Worm (Caenorhabditis elegans) whole organism, L4 larva: Measurements from ENCODE around the gene Y5H2A.4.
A peak's percentile ranks its signal among the peaks of the same experiment; 100 is the strongest.

Experiments
- F44E2.7 ChIP-seq: fragments of 200-800 bp; sonication (Bioruptor generic); IDR thresholded peaks from 2 replicates; pipeline ENCODE4 v2.1.2; 2022; ENCODE audit warnings: missing genetic modification characterization, missing compliant biosample characterization
- T20F7.1 ChIP-seq: fragments of 200-800 bp; sonication (Bioruptor generic); optimal IDR thresholded peaks from 2 replicates; lab custom pipeline; 2018; ENCODE audit warnings: mild to moderate bottlenecking, missing genetic modification characterization, missing compliant biosample characterization
- Y105C5A.15 ChIP-seq: fragments of 200-800 bp; sonication (Bioruptor generic); IDR thresholded peaks from 2 replicates; pipeline ENCODE4 v1.3.6; 2022; ENCODE audit warnings: missing genetic modification characterization, missing compliant biosample characterization
- aha-1 ChIP-seq: fragments of 150-350 bp; peaks from one replicate; lab custom pipeline; 2014; ENCODE audit warnings: missing biosample characterization, missing genetic modification characterization
- arid-1 ChIP-seq: fragments of 200-800 bp; sonication (Bioruptor generic); conservative IDR thresholded peaks from 2 replicates; pipeline ENCODE4 v1.3.6; 2022; ENCODE audit warnings: missing genetic modification reagents, missing genetic modification characterization, missing compliant biosample characterization
- attf-4 ChIP-seq: sonication (generic microtip); optimal IDR thresholded peaks from 3 replicates; lab custom pipeline; 2017; ENCODE audit warnings: missing biosample characterization, missing genetic modification characterization
- ceh-20 ChIP-seq: fragments of 200-800 bp; sonication (Bioruptor generic); IDR thresholded peaks from 2 replicates; pipeline ENCODE4 v1.3.6; 2022; ENCODE audit warnings: missing genetic modification reagents, missing genetic modification characterization, missing compliant biosample characterization
- ceh-44 ChIP-seq: fragments of 200-800 bp; sonication (Bioruptor generic); IDR thresholded peaks from 2 replicates; pipeline ENCODE4 v1.3.6; 2022; ENCODE audit warnings: missing genetic modification reagents, missing genetic modification characterization, missing compliant biosample characterization
- ceh-82 ChIP-seq: sonication (generic microtip); optimal IDR thresholded peaks from 2 replicates; lab custom pipeline; 2017; ENCODE audit warnings: missing biosample characterization, missing genetic modification characterization
- cey-2 ChIP-seq: sonication (generic microtip); optimal IDR thresholded peaks from 3 replicates; lab custom pipeline; 2017; ENCODE audit warnings: missing genetic modification characterization, mild to moderate bottlenecking, missing compliant biosample characterization, antibody characterized with exemption, borderline replicate concordance; ENCODE audit not compliant: insufficient read depth
- daf-12 ChIP-seq: fragments of 150-350 bp; optimal IDR thresholded peaks from 2 replicates; lab custom pipeline; 2014; ENCODE audit warnings: missing biosample characterization, missing genetic modification reagents, missing genetic modification characterization
- daf-19 ChIP-seq: fragments of 200-800 bp; sonication (Bioruptor generic); conservative IDR thresholded peaks from 2 replicates; pipeline ENCODE4 v1.3.6; 2022; ENCODE audit warnings: missing genetic modification characterization, missing compliant biosample characterization
- daf-8 ChIP-seq: fragments of 200-800 bp; sonication (Bioruptor generic); IDR thresholded peaks from 2 replicates; pipeline ENCODE4 v1.3.6; 2022; ENCODE audit warnings: missing genetic modification characterization, missing compliant biosample characterization
- dmd-6 ChIP-seq: fragments of 200-800 bp; sonication (Bioruptor generic); IDR thresholded peaks from 2 replicates; pipeline ENCODE4 v1.3.6; 2022; ENCODE audit warnings: missing genetic modification reagents, missing genetic modification characterization, missing compliant biosample characterization
- dpl-1 ChIP-seq: fragments of 150-350 bp; optimal IDR thresholded peaks from 2 replicates; lab custom pipeline; 2014; ENCODE audit warnings: missing biosample characterization, missing genetic modification reagents, missing genetic modification characterization
- dve-1 ChIP-seq: sonication (generic microtip); optimal IDR thresholded peaks from 2 replicates; lab custom pipeline; 2017; ENCODE audit warnings: antibody characterized with exemption, mild to moderate bottlenecking, missing genetic modification characterization, missing compliant biosample characterization; ENCODE audit not compliant: insufficient read depth
- egl-43 ChIP-seq: fragments of 200-800 bp; sonication (Bioruptor generic); IDR thresholded peaks from 2 replicates; pipeline ENCODE4 v1.3.6; 2022; ENCODE audit warnings: missing genetic modification reagents, missing genetic modification characterization, missing compliant biosample characterization
- gei-8 ChIP-seq: fragments of 200-800 bp; sonication (Bioruptor generic); optimal IDR thresholded peaks from 2 replicates; lab custom pipeline; 2018; ENCODE audit warnings: mild to moderate bottlenecking, missing genetic modification characterization, missing compliant biosample characterization
- hlh-30 ChIP-seq: sonication (generic microtip); optimal IDR thresholded peaks from 2 replicates; lab custom pipeline; 2017; ENCODE audit warnings: antibody characterized with exemption, mild to moderate bottlenecking, missing genetic modification characterization, missing compliant biosample characterization; ENCODE audit not compliant: insufficient read depth
- hmg-1.1 ChIP-seq: fragments of 200-800 bp; sonication (Bioruptor generic); IDR thresholded peaks from 2 replicates; pipeline ENCODE4 v1.3.6; 2022; ENCODE audit warnings: missing genetic modification reagents, missing genetic modification characterization, missing compliant biosample characterization
- jun-1 ChIP-seq: fragments of 150-350 bp; optimal IDR thresholded peaks from 2 replicates; lab custom pipeline; 2014; ENCODE audit warnings: missing biosample characterization, missing genetic modification reagents, missing genetic modification characterization
- lin-38 ChIP-seq: fragments of 200-800 bp; sonication (Bioruptor generic); IDR thresholded peaks from 2 replicates; pipeline ENCODE4 v1.3.6; 2022; ENCODE audit warnings: missing genetic modification reagents, missing genetic modification characterization, missing compliant biosample characterization
- lin-39 ChIP-seq: fragments of 150-350 bp; optimal IDR thresholded peaks from 2 replicates; lab custom pipeline; 2014; ENCODE audit warnings: missing biosample characterization, missing genetic modification reagents, missing genetic modification characterization
- lir-3 ChIP-seq: sonication (generic microtip); optimal IDR thresholded peaks from 2 replicates; lab custom pipeline; 2016; ENCODE audit warnings: mild to moderate bottlenecking, missing genetic modification characterization, missing compliant biosample characterization
- madf-9 ChIP-seq: fragments of 200-800 bp; sonication (Bioruptor generic); conservative IDR thresholded peaks from 2 replicates; pipeline ENCODE4 v1.3.6; 2022; ENCODE audit warnings: missing genetic modification reagents, missing genetic modification characterization, missing compliant biosample characterization
- mdt-29 ChIP-seq: fragments of 200-800 bp; sonication (Bioruptor generic); IDR thresholded peaks from 2 replicates; pipeline ENCODE4 v1.3.6; 2022; ENCODE audit warnings: missing genetic modification reagents, missing genetic modification characterization, missing compliant biosample characterization
- nhr-10 ChIP-seq: fragments of 150-350 bp; optimal IDR thresholded peaks from 2 replicates; lab custom pipeline; 2014; ENCODE audit warnings: missing biosample characterization, missing genetic modification characterization
- nhr-28 ChIP-seq: fragments of 150-350 bp; optimal IDR thresholded peaks from 2 replicates; lab custom pipeline; 2014; ENCODE audit warnings: missing biosample characterization, missing genetic modification characterization
- nhr-42 ChIP-seq: fragments of 200-800 bp; sonication (Bioruptor generic); IDR thresholded peaks from 2 replicates; pipeline ENCODE4 v1.3.6; 2022; ENCODE audit warnings: missing genetic modification characterization, missing compliant biosample characterization
- nhr-48 ChIP-seq: sonication (generic microtip); optimal IDR thresholded peaks from 2 replicates; lab custom pipeline; 2016; ENCODE audit warnings: mild to moderate bottlenecking, missing genetic modification characterization, missing compliant biosample characterization
- nhr-6 ChIP-seq: fragments of 150-350 bp; optimal IDR thresholded peaks from 2 replicates; lab custom pipeline; 2014; ENCODE audit warnings: missing biosample characterization, missing genetic modification characterization
- nhr-77 ChIP-seq: fragments of 150-350 bp; optimal IDR thresholded peaks from 2 replicates; lab custom pipeline; 2014; ENCODE audit warnings: missing biosample characterization, missing genetic modification characterization
- pha-4 ChIP-seq, 2 experiments: fragments of 150-350 bp in 1 of 2; fragments of 200-800 bp in 1 of 2; sonication (Bioruptor generic) in 1 of 2; IDR thresholded peaks in 1 of 2; optimal IDR thresholded peaks in 1 of 2; 2 replicates each; pipeline versions ENCODE4 v1.3.6 to Lab custom; 2014 to 2022; ENCODE audit warnings: missing genetic modification characterization in 2 of 2, missing genetic modification reagents in 2 of 2, missing biosample characterization in 1 of 2, missing compliant biosample characterization in 1 of 2
- pqm-1 ChIP-seq: sonication (generic microtip); optimal IDR thresholded peaks from 2 replicates; lab custom pipeline; 2017; ENCODE audit warnings: missing biosample characterization, missing genetic modification characterization
- rbr-2 ChIP-seq: sonication (generic microtip); optimal IDR thresholded peaks from 2 replicates; lab custom pipeline; 2016; ENCODE audit warnings: missing genotype, missing genetic modification characterization, missing compliant biosample characterization
- spr-3 ChIP-seq: fragments of 200-800 bp; sonication (Bioruptor generic); optimal IDR thresholded peaks from 2 replicates; lab custom pipeline; 2018; ENCODE audit warnings: mild to moderate bottlenecking, missing genetic modification characterization, missing compliant biosample characterization
- tra-1 ChIP-seq: fragments of 200-800 bp; sonication (Bioruptor generic); IDR thresholded peaks from 2 replicates; pipeline ENCODE4 v1.3.6; 2022; ENCODE audit warnings: missing genetic modification reagents, missing genetic modification characterization, missing compliant biosample characterization
- unc-39 ChIP-seq: sonication (generic microtip); optimal IDR thresholded peaks from 2 replicates; lab custom pipeline; 2017; ENCODE audit warnings: missing biosample characterization, missing genetic modification characterization
- unc-62 ChIP-seq, 3 experiments: fragments of 150-350 bp in 1 of 3; sonication (generic microtip); optimal IDR thresholded peaks in 2 of 3; peaks in 1 of 3; 1 replicate in 1 of 3; 2 replicates in 2 of 3; lab custom pipeline; 2014 to 2017; ENCODE audit warnings: missing biosample characterization in 3 of 3, missing genetic modification characterization in 3 of 3, missing genetic modification reagents in 3 of 3, missing genotype in 1 of 3
- zfp-3 ChIP-seq: fragments of 200-800 bp; sonication (Bioruptor generic); conservative IDR thresholded peaks from 2 replicates; pipeline ENCODE4 v1.3.6; 2022; ENCODE audit warnings: missing genetic modification reagents, missing genetic modification characterization, missing compliant biosample characterization

Gene Y5H2A.4

ce11 chrV:2271750-2272149, 2.4 kb downstream of the Y5H2A.4 start, which contains the start of gene Y5H2A.1:
TSS of gene Y5H2A.1 (minus strand) at chrV:2271850.
- no peak for TF ChIP-seq nhr-42 (GFP tag; lab: Robert Waterston, UW)

ce11 chrV:2266958-2267357, 7.2 kb downstream of the Y5H2A.4 start, which contains the start of gene nhr-275:
TSS of gene nhr-275 (minus strand) at chrV:2267058.
- TF ChIP-seq egl-43 (GFP tag; lab: Robert Waterston, UW) = no peak
- TF ChIP-seq rbr-2 = no peak
- TF ChIP-seq madf-9 (GFP tag; lab: Robert Waterston, UW) = no peak
- TF ChIP-seq attf-4 (tag; lab: Kevin White, UChicago) = no peak
- no peak for TF ChIP-seq daf-12
- TF ChIP-seq lir-3 (tag; lab: Kevin White, UChicago) = no peak

- TF ChIP-seq unc-62 (GFP tag; optimal IDR thresholded peaks at IDR 0.05 in 1 of 2; lab: Kevin White, UChicago) (peak in 1 of 2 experiments; percentile 59), unc-62 (tag; optimal IDR thresholded peaks at IDR 0.05; lab: Kevin White, UChicago) (no peak), dpl-1 (GFP tag; lab: Kevin White, UChicago) (no peak), aha-1 (peak; percentile 38), zfp-3 (GFP tag; lab: Robert Waterston, UW) (no peak), ceh-20 (no peak), hlh-30 (tag; lab: Kevin White, UChicago) (no peak), cey-2 (tag; lab: Kevin White, UChicago) (no peak)
These were observed 9.2 kb downstream of the Y5H2A.4 start for ce11 chrV:2264925-2265324.

ce11 chrV:2264455-2264854, 9.7 kb downstream of the Y5H2A.4 start, which contains the start of gene nhr-183:
TSS of gene nhr-183 (minus strand) at chrV:2264634.
- no peak for TF ChIP-seq hmg-1.1 (GFP tag; lab: Robert Waterston, UW)
- TF ChIP-seq T20F7.1 (GFP tag; lab: Kevin White, UChicago) = no peak
- no peak for TF ChIP-seq arid-1 (GFP tag; lab: Robert Waterston, UW)
- no peak for TF ChIP-seq tra-1 (GFP tag; lab: Robert Waterston, UW)
- no peak for TF ChIP-seq pha-4 (GFP tag; IDR thresholded peaks at IDR 0.05; lab: Robert Waterston, UW)
- TF ChIP-seq pha-4 (tag; optimal IDR thresholded peaks at IDR 0.05; lab: Kevin White, UChicago) = peak; percentile 49
- no peak for TF ChIP-seq unc-39
- no peak for TF ChIP-seq nhr-28 (tag; lab: Kevin White, UChicago)
- no peak for TF ChIP-seq ceh-82 (tag; lab: Kevin White, UChicago)

ce11 chrV:2260660-2261059, 13.5 kb downstream of the Y5H2A.4 start, which contains the start of gene F41B5.12:
TSS of gene F41B5.12 (plus strand) at chrV:2260960.
- TF ChIP-seq dmd-6 (GFP tag; lab: Robert Waterston, UW) (no peak), nhr-42 (GFP tag; lab: Robert Waterston, UW) (no peak)

ce11 chrV:2259750-2260149, 14.4 kb downstream of the Y5H2A.4 start, which contains the start of gene nhr-182:
TSS of gene nhr-182 (minus strand) at chrV:2259927.
- TF ChIP-seq Y105C5A.15 (GFP tag; lab: Robert Waterston, UW) (no peak), F44E2.7 (no peak), lin-38 (GFP tag; lab: Robert Waterston, UW) (no peak), dve-1 (peak; percentile 53), nhr-77 (tag; lab: Kevin White, UChicago) (no peak), nhr-10 (tag; lab: Kevin White, UChicago) (no peak), hlh-30 (tag; lab: Kevin White, UChicago) (peak; percentile 60), spr-3 (no peak), nhr-6 (no peak), nhr-48 (tag; lab: Kevin White, UChicago) (no peak), lin-39 (tag; lab: Kevin White, UChicago) (no peak), jun-1 (no peak), unc-39 (no peak), ceh-44 (GFP tag; lab: Robert Waterston, UW) (no peak), attf-4 (tag; lab: Kevin White, UChicago) (no peak), egl-43 (GFP tag; lab: Robert Waterston, UW) (no peak), pqm-1 (no peak), daf-8 (GFP tag; lab: Robert Waterston, UW) (no peak), daf-19 (GFP tag; lab: Robert Waterston, UW) (no peak), gei-8 (GFP tag; lab: Kevin White, UChicago) (no peak), mdt-29 (GFP tag; lab: Robert Waterston, UW) (no peak), hmg-1.1 (GFP tag; lab: Robert Waterston, UW) (no peak), aha-1 (no peak)
